Fruit fly (Drosophila melanogaster): Measurements from ENCODE around the gene AsnRS.
A peak's percentile ranks its signal among the peaks of the same experiment; 100 is the strongest.

The AsnRS gene

DNA sequence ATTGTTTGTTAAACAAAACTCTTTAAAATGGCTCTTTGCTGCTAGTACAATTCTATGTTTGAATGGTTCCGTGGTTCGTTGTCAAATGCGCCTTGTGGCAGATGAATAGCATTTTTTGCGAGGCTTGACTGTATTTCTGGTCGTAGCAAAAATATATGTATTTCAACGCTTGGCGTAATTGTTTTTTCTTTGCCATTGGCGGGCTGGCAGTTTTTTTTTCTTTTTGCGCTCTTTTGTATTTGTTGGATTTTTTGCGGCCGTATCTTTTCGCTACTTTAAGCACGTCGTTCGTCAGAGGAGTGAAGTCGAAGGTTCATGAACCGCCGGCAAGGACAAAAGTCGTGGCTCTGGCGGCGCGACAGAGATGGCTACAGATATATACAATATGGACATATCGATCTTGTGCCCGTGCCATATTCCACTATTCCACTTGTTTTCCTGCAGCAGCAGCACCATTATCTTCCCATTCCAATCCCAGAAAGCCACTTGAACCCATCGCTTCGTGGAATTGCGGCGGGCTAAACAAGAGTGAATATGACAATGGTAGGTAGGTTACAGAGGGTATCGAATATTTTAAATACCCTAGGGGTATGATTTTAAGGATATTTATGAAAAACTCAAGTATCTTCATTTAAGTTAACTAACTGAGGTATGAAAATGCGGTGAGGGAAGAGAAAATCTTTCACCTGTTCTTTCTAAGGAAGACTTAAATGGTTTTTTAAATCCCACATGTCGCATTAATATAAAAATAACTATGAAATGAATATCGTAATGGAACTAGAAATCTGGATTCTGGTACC is 24.4 kb upstream of the AsnRS start:
- TF ChIP-seq topi (GFP tag; optimal IDR thresholded peaks at IDR 0.05) (peak; percentile 44), Met (GFP tag; optimal IDR thresholded peaks at IDR 0.05) (no peak), CG3919 (GFP tag; optimal IDR thresholded peaks at IDR 0.05) (peak; percentile 45), cyc (GFP tag; optimal IDR thresholded peaks at IDR 0.05) (no peak), vri (GFP tag; optimal IDR thresholded peaks at IDR 0.05) (no peak), Lpt (GFP tag; optimal IDR thresholded peaks at IDR 0.05) (peak; percentile 25), CG8632 (GFP tag; optimal IDR thresholded peaks at IDR 0.05) (no peak), acj6 (GFP tag; optimal IDR thresholded peaks at IDR 0.05) (peak; percentile 8), dac (GFP tag; optimal IDR thresholded peaks at IDR 0.05) (no peak), CG6163 (GFP tag; IDR thresholded peaks at IDR 0.05) (peak; percentile 89), CG6808 (GFP tag; optimal IDR thresholded peaks at IDR 0.05) (peak; percentile 96), CG7368 (GFP tag; optimal IDR thresholded peaks at IDR 0.05) (peak; percentile 31), CG16779 (tag; optimal IDR thresholded peaks at IDR 0.05) (peak; percentile 86), CG15336 (GFP tag; IDR thresholded peaks at IDR 0.05) (0 out of 2 replicates have a peak, but pooled peaks have one; percentile 23), CG34406 (GFP tag; optimal IDR thresholded peaks at IDR 0.05) (no peak), fd59A (GFP tag; optimal IDR thresholded peaks at IDR 0.05) (peak; percentile 67), pdm3 (GFP tag; optimal IDR thresholded peaks at IDR 0.05) (peak; percentile 33), OdsH (GFP tag; optimal IDR thresholded peaks at IDR 0.05) (peak; percentile 0), CG3032 (tag; optimal IDR thresholded peaks at IDR 0.05) (peak; percentile 70), Hr39 (GFP tag; optimal IDR thresholded peaks at IDR 0.05) (no peak), CG6792 (GFP tag; optimal IDR thresholded peaks at IDR 0.05) (peak; percentile 11), esn (GFP tag; optimal IDR thresholded peaks at IDR 0.05) (no peak), net (GFP tag; optimal IDR thresholded peaks at IDR 0.05) (peak; percentile 62), svp (GFP tag) (peak; percentile 89), CG4318 (GFP tag; optimal IDR thresholded peaks at IDR 0.05) (no peak), spab (GFP tag; optimal IDR thresholded peaks at IDR 0.05) (peak; percentile 89), Blimp-1 (GFP tag; optimal IDR thresholded peaks at IDR 0.05) (no peak), Eip75B (GFP tag; optimal IDR thresholded peaks at IDR 0.05) (peak; percentile 1), Eip93F (GFP tag; optimal IDR thresholded peaks at IDR 0.05) (no peak), Ets21C (GFP tag; optimal IDR thresholded peaks at IDR 0.05) (no peak), CG8119 (GFP tag; IDR thresholded peaks at IDR 0.05) (0 out of 3 replicates have a peak, but pooled peaks have one; percentile 45), CG9139 (GFP tag; optimal IDR thresholded peaks at IDR 0.05) (peak; percentile 100), CG11762 (GFP tag; optimal IDR thresholded peaks at IDR 0.05; ENCODE audit: insufficient read depth) (peak; percentile 18), achi (GFP tag; optimal IDR thresholded peaks at IDR 0.05) (no peak), dsx (GFP tag; optimal IDR thresholded peaks at IDR 0.05; ENCODE audit: poor library complexity, severe bottlenecking) (peak; percentile 89), Sox15 (GFP tag; optimal IDR thresholded peaks at IDR 0.05) (no peak), Ets96B (tag; optimal IDR thresholded peaks at IDR 0.05) (peak; percentile 71), Sox102F (GFP tag; optimal IDR thresholded peaks at IDR 0.05) (no peak), Gug (GFP tag; IDR thresholded peaks at IDR 0.05) (peak; percentile 33; the same call in 1 of the 2 replicates), fkh (GFP tag; optimal IDR thresholded peaks at IDR 0.05) (no peak), salr (GFP tag; optimal IDR thresholded peaks at IDR 0.05) (peak; percentile 50 to 70), fd85E (GFP tag; optimal IDR thresholded peaks at IDR 0.05) (no peak), lz (GFP tag; optimal IDR thresholded peaks at IDR 0.05) (no peak), Sox14 (GFP tag; optimal IDR thresholded peaks at IDR 0.05) (no peak), CG11902 (GFP tag; optimal IDR thresholded peaks at IDR 0.05) (peak; percentile 12), CG11294 (GFP tag; IDR thresholded peaks at IDR 0.05) (no peak), CG10631 (GFP tag; optimal IDR thresholded peaks at IDR 0.05) (peak; percentile 49), CG10669 (GFP tag; optimal IDR thresholded peaks at IDR 0.05) (peak; percentile 71), CG6854 (GFP tag; optimal IDR thresholded peaks at IDR 0.05) (no peak), CG8319 (GFP tag; optimal IDR thresholded peaks at IDR 0.05) (no peak)

All from whole organism, prepupa.